Worm (Caenorhabditis elegans): ENCODE results near the gene T16G1.4.

- no peak for TF ChIP-seq pha-4 (tag; optimal IDR thresholded peaks at IDR 0.05)
- no peak for TF ChIP-seq ceh-9 (tag; optimal IDR thresholded peaks at IDR 0.05)
- no peak for TF ChIP-seq pag-3 (tag; optimal IDR thresholded peaks at IDR 0.05; ENCODE audit: borderline replicate concordance)
- no peak for TF ChIP-seq ceh-6 (GFP tag; optimal IDR thresholded peaks at IDR 0.05)
- no peak for TF ChIP-seq nfya-1 (tag; optimal IDR thresholded peaks at IDR 0.05)
- TF ChIP-seq pqm-1 (tag; optimal IDR thresholded peaks at IDR 0.05), result no peak
- TF ChIP-seq pat-9 (tag; optimal IDR thresholded peaks at IDR 0.05), result no peak
- no peak for TF ChIP-seq ama-1 (optimal IDR thresholded peaks at IDR 0.05)
- TF ChIP-seq rnt-1 (tag; optimal IDR thresholded peaks at IDR 0.05), result no peak
- no peak for TF ChIP-seq fkh-10 (GFP tag; optimal IDR thresholded peaks at IDR 0.05)
Observed at ce11 chrV:12909544-12910157, 32.0 kb downstream of the T16G1.4 start, which contains the start of gene nid-1.

Data from whole organism, late embryonic.